Fruit fly (Drosophila melanogaster) whole organism, embryonic: ENCODE data around the gene CG1024.

ENCODE experiments used
- ATbp ChIP-seq: fragments of 200-800 bp; sonication (Bioruptor generic); optimal IDR thresholded peaks from 2 replicates; lab custom pipeline; 2017; ENCODE audit warnings: missing biosample characterization, mild to moderate bottlenecking, missing genetic modification characterization, missing genetic modification reagents
- Atf6 ChIP-seq: fragments of 200-800 bp; sonication (Bioruptor generic); IDR thresholded peaks from 2 replicates; pipeline ENCODE4 v1.3.6; 2022; ENCODE audit warnings: missing biosample characterization, missing genetic modification characterization
- B-H2 ChIP-seq: fragments of 200-800 bp; sonication (Bioruptor generic); optimal IDR thresholded peaks from 2 replicates; lab custom pipeline; 2018; ENCODE audit warnings: missing biosample characterization, mild to moderate bottlenecking, missing genetic modification characterization
- CG10267 ChIP-seq: fragments of 200-800 bp; sonication (Bioruptor generic); optimal IDR thresholded peaks from 2 replicates; lab custom pipeline; 2018; ENCODE audit warnings: missing biosample characterization, mild to moderate bottlenecking, missing genetic modification characterization, moderate library complexity
- CG10431 ChIP-seq: fragments of 200-800 bp; sonication (Bioruptor generic); optimal IDR thresholded peaks from 3 replicates; lab custom pipeline; 2018; ENCODE audit warnings: missing biosample characterization, mild to moderate bottlenecking, missing genetic modification characterization
- CG10979 ChIP-seq: fragments of 200-800 bp; sonication (Bioruptor generic); optimal IDR thresholded peaks from 2 replicates; lab custom pipeline; 2018; ENCODE audit warnings: missing biosample characterization, mild to moderate bottlenecking, missing genetic modification characterization, moderate library complexity
- CG11560 ChIP-seq: fragments of 200-800 bp; sonication (Bioruptor generic); IDR thresholded peaks from 3 replicates; pipeline ENCODE4 v1.3.6; 2022; ENCODE audit warnings: missing biosample characterization, missing genetic modification characterization
- CG11723 ChIP-seq: fragments of 200-800 bp; sonication (Bioruptor generic); optimal IDR thresholded peaks from 2 replicates; lab custom pipeline; 2017; ENCODE audit warnings: missing biosample characterization, mild to moderate bottlenecking, missing genetic modification characterization
- CG12219 ChIP-seq: fragments of 200-800 bp; sonication (Bioruptor generic); optimal IDR thresholded peaks from 3 replicates; lab custom pipeline; 2018; ENCODE audit warnings: missing biosample characterization, mild to moderate bottlenecking, missing genetic modification characterization
- CG12769 ChIP-seq: fragments of 200-800 bp; sonication (Bioruptor generic); optimal IDR thresholded peaks from 2 replicates; lab custom pipeline; 2019; ENCODE audit warnings: missing biosample characterization, mild to moderate bottlenecking, missing genetic modification characterization, moderate library complexity
- CG13287 ChIP-seq: fragments of 200-800 bp; sonication (Bioruptor generic); IDR thresholded peaks from 2 replicates; pipeline ENCODE4 v1.3.6; 2022; ENCODE audit warnings: missing biosample characterization, missing genetic modification characterization; ENCODE audit not compliant: partially characterized antibody
- CG13424 ChIP-seq: fragments of 200-800 bp; sonication (Bioruptor generic); optimal IDR thresholded peaks from 2 replicates; lab custom pipeline; 2019; ENCODE audit warnings: missing biosample characterization, mild to moderate bottlenecking, missing genetic modification characterization, moderate library complexity
- CG13775 ChIP-seq: fragments of 200-800 bp; sonication (Bioruptor generic); optimal IDR thresholded peaks from 3 replicates; lab custom pipeline; 2017; ENCODE audit warnings: missing biosample characterization, mild to moderate bottlenecking, missing genetic modification characterization
- CG15073 ChIP-seq: fragments of 200-800 bp; sonication (Bioruptor generic); optimal IDR thresholded peaks from 2 replicates; lab custom pipeline; 2016; ENCODE audit warnings: missing biosample characterization, missing genetic modification characterization
- CG1602 ChIP-seq: fragments of 200-800 bp; sonication (Bioruptor generic); optimal IDR thresholded peaks from 3 replicates; lab custom pipeline; 2016; ENCODE audit warnings: missing biosample characterization, missing genetic modification characterization
- CG1792 ChIP-seq: fragments of 200-800 bp; sonication (Bioruptor generic); optimal IDR thresholded peaks from 2 replicates; lab custom pipeline; 2016; ENCODE audit warnings: missing biosample characterization, missing genetic modification characterization
- CG2120 ChIP-seq: fragments of 200-800 bp; sonication (Bioruptor generic); optimal IDR thresholded peaks from 3 replicates; lab custom pipeline; 2016; ENCODE audit warnings: missing biosample characterization, missing genetic modification characterization
- CG2202 ChIP-seq: fragments of 200-800 bp; sonication (Bioruptor generic); optimal IDR thresholded peaks from 2 replicates; lab custom pipeline; 2018; ENCODE audit warnings: missing biosample characterization, mild to moderate bottlenecking, missing genetic modification characterization
- CG3163 ChIP-seq: fragments of 200-800 bp; sonication (Bioruptor generic); optimal IDR thresholded peaks from 3 replicates; lab custom pipeline; 2016; ENCODE audit warnings: missing biosample characterization, missing genetic modification characterization
- CG32767 ChIP-seq: fragments of 200-800 bp; sonication (Bioruptor generic); IDR thresholded peaks from 2 replicates; pipeline ENCODE4 v1.3.6; 2022; ENCODE audit warnings: missing biosample characterization, missing genetic modification characterization
- CG33213 ChIP-seq: fragments of 200-800 bp; sonication (Bioruptor generic); optimal IDR thresholded peaks from 3 replicates; lab custom pipeline; 2016; ENCODE audit warnings: missing biosample characterization, missing genetic modification characterization
- CG4282 ChIP-seq: fragments of 200-800 bp; sonication (Bioruptor generic); optimal IDR thresholded peaks from 2 replicates; lab custom pipeline; 2016; ENCODE audit warnings: missing biosample characterization, missing genetic modification characterization
- CG4328 ChIP-seq: fragments of 200-800 bp; sonication (Bioruptor generic); optimal IDR thresholded peaks from 3 replicates; lab custom pipeline; 2017; ENCODE audit warnings: missing biosample characterization, missing genetic modification reagents, missing genetic modification characterization
- CG4854 ChIP-seq: fragments of 200-800 bp; sonication (Bioruptor generic); optimal IDR thresholded peaks from 2 replicates; lab custom pipeline; 2016; ENCODE audit warnings: missing biosample characterization, missing genetic modification characterization, inconsistent platforms
- CG7987 ChIP-seq: fragments of 200-800 bp; sonication (Bioruptor generic); optimal IDR thresholded peaks from 2 replicates; lab custom pipeline; 2018; ENCODE audit warnings: missing biosample characterization, mild to moderate bottlenecking, missing genetic modification characterization, moderate library complexity
- CG9876 ChIP-seq: fragments of 200-800 bp; sonication (Bioruptor generic); optimal IDR thresholded peaks from 2 replicates; lab custom pipeline; 2016; ENCODE audit warnings: missing biosample characterization, missing genetic modification characterization
- D19A ChIP-seq: fragments of 200-800 bp; optimal IDR thresholded peaks from 3 replicates; lab custom pipeline; 2019; ENCODE audit warnings: missing biosample characterization, mild to moderate bottlenecking, missing genetic modification characterization, moderate library complexity
- Gsc ChIP-seq: fragments of 200-800 bp; sonication (Bioruptor generic); IDR thresholded peaks from 2 replicates; pipeline ENCODE4 v1.3.6; 2022; ENCODE audit warnings: missing biosample characterization, missing genetic modification characterization
- Hey ChIP-seq: fragments of 200-800 bp; sonication (Bioruptor generic); optimal IDR thresholded peaks from 3 replicates; lab custom pipeline; 2018; ENCODE audit warnings: missing biosample characterization, mild to moderate bottlenecking, missing genetic modification characterization
- Hr3 ChIP-seq: fragments of 200-800 bp; sonication (Bioruptor generic); optimal IDR thresholded peaks from 3 replicates; lab custom pipeline; 2016; ENCODE audit warnings: missing biosample characterization, missing genetic modification characterization
- NFAT ChIP-seq: fragments of 200-800 bp; sonication (Bioruptor generic); IDR thresholded peaks from 2 replicates; pipeline ENCODE4 v1.3.6; 2022; ENCODE audit warnings: missing biosample characterization, missing genetic modification characterization
- Opbp ChIP-seq: fragments of 200-800 bp; sonication (Bioruptor generic); IDR thresholded peaks from 3 replicates; pipeline ENCODE4 v1.3.6; 2022; ENCODE audit warnings: missing biosample characterization, missing genetic modification characterization; ENCODE audit not compliant: partially characterized antibody
- Xrp1 ChIP-seq: fragments of 200-800 bp; sonication (Bioruptor generic); IDR thresholded peaks from 2 replicates; pipeline ENCODE4 v1.3.6; 2022; ENCODE audit warnings: missing biosample characterization, missing genetic modification characterization
- cad ChIP-seq: fragments of >200 bp; optimal IDR thresholded peaks from 2 replicates; lab custom pipeline; 2017; ENCODE audit warnings: missing biosample characterization, missing genetic modification characterization
- dysf ChIP-seq: fragments of 200-800 bp; sonication (Bioruptor generic); IDR thresholded peaks from 3 replicates; pipeline ENCODE4 v1.3.6; 2022; ENCODE audit warnings: missing biosample characterization, missing genetic modification characterization
- gfzf ChIP-seq: fragments of 200-800 bp; sonication (Bioruptor generic); optimal IDR thresholded peaks from 2 replicates; lab custom pipeline; 2016; ENCODE audit warnings: missing biosample characterization, mild to moderate bottlenecking, missing genetic modification characterization, moderate library complexity
- gsb-n ChIP-seq: fragments of 200-800 bp; sonication (Bioruptor generic); optimal IDR thresholded peaks from 3 replicates; lab custom pipeline; 2018; ENCODE audit warnings: missing biosample characterization, mild to moderate bottlenecking, missing genetic modification characterization
- hth ChIP-seq: fragments of >200 bp; optimal IDR thresholded peaks from 2 replicates; lab custom pipeline; 2017; ENCODE audit warnings: inconsistent platforms
- ind ChIP-seq: fragments of 200-800 bp; sonication (Bioruptor generic); optimal IDR thresholded peaks from 3 replicates; lab custom pipeline; 2016; ENCODE audit warnings: missing biosample characterization, missing genetic modification characterization
- jing ChIP-seq: fragments of 200-800 bp; sonication (Bioruptor generic); optimal IDR thresholded peaks from 2 replicates; lab custom pipeline; 2018; ENCODE audit warnings: missing biosample characterization, mild to moderate bottlenecking, missing genetic modification characterization
- lmd ChIP-seq: fragments of 200-800 bp; sonication (Bioruptor generic); IDR thresholded peaks from 2 replicates; pipeline ENCODE4 v1.3.6; 2022; ENCODE audit warnings: missing biosample characterization, missing genetic modification characterization
- oc ChIP-seq: fragments of 200-800 bp; sonication (Bioruptor generic); optimal IDR thresholded peaks from 2 replicates; lab custom pipeline; 2018; ENCODE audit warnings: missing biosample characterization, mild to moderate bottlenecking, missing genetic modification characterization, moderate library complexity
- pnt ChIP-seq: fragments of 200-800 bp; sonication (Bioruptor generic); optimal IDR thresholded peaks from 3 replicates; lab custom pipeline; 2016; ENCODE audit warnings: missing biosample characterization, missing genetic modification characterization
- pros ChIP-seq: fragments of 200-800 bp; sonication (Bioruptor generic); optimal IDR thresholded peaks from 3 replicates; lab custom pipeline; 2019; ENCODE audit warnings: missing biosample characterization, mild to moderate bottlenecking, missing genetic modification characterization, moderate library complexity
- pzg ChIP-seq: fragments of 200-800 bp; sonication (Bioruptor generic); optimal IDR thresholded peaks from 3 replicates; lab custom pipeline; 2018; ENCODE audit warnings: missing biosample characterization, mild to moderate bottlenecking, missing genetic modification characterization, moderate library complexity
- ranshi ChIP-seq: fragments of 200-800 bp; sonication (Bioruptor generic); IDR thresholded peaks from 2 replicates; pipeline ENCODE4 v1.3.6; 2022; ENCODE audit warnings: missing biosample characterization, missing genetic modification characterization
- ro ChIP-seq: fragments of 200-800 bp; sonication (Bioruptor generic); IDR thresholded peaks from 2 replicates; pipeline ENCODE4 v1.3.6; 2022; ENCODE audit warnings: missing biosample characterization, missing genetic modification characterization
- scrt ChIP-seq: fragments of 200-800 bp; sonication (Bioruptor generic); optimal IDR thresholded peaks from 2 replicates; lab custom pipeline; 2018; ENCODE audit warnings: missing biosample characterization, mild to moderate bottlenecking, missing genetic modification characterization, moderate library complexity
- seq ChIP-seq: fragments of 200-800 bp; sonication (Bioruptor generic); IDR thresholded peaks from 2 replicates; pipeline ENCODE4 v1.3.6; 2022; ENCODE audit warnings: missing biosample characterization, missing genetic modification characterization
- tx ChIP-seq: fragments of 200-800 bp; sonication (Bioruptor generic); optimal IDR thresholded peaks from 2 replicates; lab custom pipeline; 2016; ENCODE audit warnings: missing biosample characterization, missing genetic modification characterization
- vfl ChIP-seq: fragments of 200-800 bp; sonication (Bioruptor generic); optimal IDR thresholded peaks from 2 replicates; lab custom pipeline; 2016; ENCODE audit warnings: missing biosample characterization, missing genetic modification characterization

CG1024 gene

DNA sequence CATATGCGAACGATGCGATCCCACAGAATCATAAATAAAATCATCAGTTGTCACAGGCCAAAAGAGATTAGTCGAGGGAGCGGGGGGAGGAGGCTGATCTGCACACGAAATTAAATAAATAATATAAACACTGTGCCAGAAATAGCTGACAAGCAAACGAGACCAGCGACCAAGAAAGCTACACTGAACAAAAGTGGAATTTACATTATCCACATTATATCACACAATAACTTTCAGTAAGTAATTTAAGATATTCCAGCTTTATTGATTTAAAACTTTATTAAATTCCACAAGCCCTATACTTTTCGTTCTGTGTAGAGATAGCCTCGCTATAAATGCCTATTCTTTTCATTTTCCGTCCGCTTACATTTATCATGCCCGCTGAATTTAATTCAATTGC lies 24.0 kb upstream of the CG1024 start (continued):
- TF ChIP-seq CG12769: peak; percentile 70
- peak; percentile 79 for TF ChIP-seq CG13424
- peak; percentile 28 for TF ChIP-seq CG1792 (GFP tag; lab: Kevin White, UChicago)
- TF ChIP-seq lmd (GFP tag; lab: Robert Waterston, UW): peak; percentile 88
- TF ChIP-seq dysf (GFP tag; lab: Robert Waterston, UW): peak; percentile 91
- TF ChIP-seq gsb-n: peak; percentile 78
- TF ChIP-seq vfl (GFP tag; lab: Kevin White, UChicago): no peak
- TF ChIP-seq CG7987 (GFP tag; lab: Kevin White, UChicago): no peak
- TF ChIP-seq CG11723 (GFP tag; lab: Kevin White, UChicago): peak; percentile 66
- TF ChIP-seq Hr3: peak; percentile 80
- no peak for TF ChIP-seq pzg (GFP tag; lab: Kevin White, UChicago)
- TF ChIP-seq CG4854 (GFP tag; lab: Kevin White, UChicago): peak; percentile 57
- no peak for TF ChIP-seq Opbp
- peak; percentile 71 for TF ChIP-seq D19A (tag; lab: Kevin White, UChicago)
- TF ChIP-seq jing (GFP tag; lab: Kevin White, UChicago): peak; percentile 56
- peak; percentile 61; the same call in 1 of the 3 replicates for TF ChIP-seq CG11560 (tag; lab: Robert Waterston, UW)
- peak; percentile 54 for TF ChIP-seq CG4328 (GFP tag; lab: Kevin White, UChicago)
- no peak for TF ChIP-seq CG13287 (GFP tag; lab: Robert Waterston, UW)
- TF ChIP-seq CG4282 (GFP tag; lab: Kevin White, UChicago): peak; percentile 37
- TF ChIP-seq CG3163: peak; percentile 35
- TF ChIP-seq hth (lab: Kevin White, UChicago): no peak
- peak; percentile 62 for TF ChIP-seq CG10267
- TF ChIP-seq CG13775 (GFP tag; lab: Kevin White, UChicago): peak; percentile 73
- peak; percentile 87 for TF ChIP-seq Atf6
- peak; percentile 72 for TF ChIP-seq NFAT (GFP tag; lab: Robert Waterston, UW)
- TF ChIP-seq pnt (GFP tag; lab: Kevin White, UChicago): peak; percentile 68
- peak; percentile 73 for TF ChIP-seq CG12219
- peak; percentile 50 for TF ChIP-seq scrt (GFP tag; lab: Kevin White, UChicago)
- TF ChIP-seq Xrp1: peak; percentile 91
- peak; percentile 6 for TF ChIP-seq CG15073 (GFP tag; lab: Kevin White, UChicago)
- TF ChIP-seq Hey (tag; lab: Kevin White, UChicago): no peak
- TF ChIP-seq oc (tag; lab: Kevin White, UChicago): peak; percentile 84
- no peak for TF ChIP-seq B-H2 (GFP tag; lab: Kevin White, UChicago)
- peak; percentile 88 for TF ChIP-seq seq (GFP tag; lab: Robert Waterston, UW)
- peak; percentile 87 for TF ChIP-seq CG2120 (GFP tag; lab: Kevin White, UChicago)
- no peak for TF ChIP-seq cad (GFP tag; lab: Kevin White, UChicago)
- TF ChIP-seq CG10431 (GFP tag; lab: Kevin White, UChicago): no peak
- TF ChIP-seq pros (GFP tag; lab: Kevin White, UChicago): no peak
- peak; percentile 72 for TF ChIP-seq CG1602 (GFP tag; lab: Kevin White, UChicago)
- no peak for TF ChIP-seq gfzf (GFP tag; lab: Kevin White, UChicago)
- TF ChIP-seq ATbp (GFP tag; lab: Kevin White, UChicago): peak; percentile 81
- peak; percentile 86 for TF ChIP-seq ranshi (GFP tag; lab: Robert Waterston, UW)
- TF ChIP-seq CG9876 (GFP tag; lab: Kevin White, UChicago): no peak
- peak; percentile 77 for TF ChIP-seq CG10979
- peak; percentile 76 for TF ChIP-seq ind
- peak; percentile 85; the same call in 1 of the 2 replicates for TF ChIP-seq CG32767
- peak; percentile 71 for TF ChIP-seq tx (GFP tag; lab: Kevin White, UChicago)
- peak; percentile 65; the same call in 1 of the 2 replicates for TF ChIP-seq ro (GFP tag; lab: Robert Waterston, UW)
- peak; percentile 51 for TF ChIP-seq CG33213
- TF ChIP-seq Gsc (GFP tag; lab: Robert Waterston, UW): no peak
- TF ChIP-seq CG2202 (tag; lab: Kevin White, UChicago): no peak
